Fruit fly (Drosophila melanogaster) whole organism, pupa: ENCODE measurements around the gene CG15760.

Experiments
- CG32121 ChIP-seq: fragments of 200-800 bp; sonication (Bioruptor generic); IDR thresholded peaks from 2 replicates; pipeline ENCODE4 v1.3.6; 2022; ENCODE audit warnings: missing biosample characterization, missing genetic modification characterization
- CG34367 ChIP-seq: fragments of 200-800 bp; sonication (Bioruptor generic); optimal IDR thresholded peaks from 2 replicates; lab custom pipeline; 2018; ENCODE audit warnings: missing biosample characterization, mild to moderate bottlenecking, missing genetic modification characterization
- CG8301 ChIP-seq: fragments of 200-800 bp; sonication (Bioruptor generic); optimal IDR thresholded peaks from 2 replicates; lab custom pipeline; 2018; ENCODE audit warnings: missing biosample characterization, mild to moderate bottlenecking, missing genetic modification characterization
- D1 ChIP-seq: fragments of 200-800 bp; sonication (Bioruptor generic); optimal IDR thresholded peaks from 2 replicates; lab custom pipeline; 2018; ENCODE audit warnings: missing biosample characterization, mild to moderate bottlenecking, missing genetic modification characterization, moderate library complexity
- EcR ChIP-seq: fragments of 200-800 bp; sonication (Bioruptor generic); optimal IDR thresholded peaks from 3 replicates; lab custom pipeline; 2019; ENCODE audit warnings: missing biosample characterization, missing genetic modification characterization, mild to moderate bottlenecking, moderate library complexity, missing genetic modification reagents
- Pif1A ChIP-seq: fragments of 200-800 bp; sonication (Bioruptor generic); optimal IDR thresholded peaks from 3 replicates; lab custom pipeline; 2016; ENCODE audit warnings: missing biosample characterization, missing genetic modification characterization
- Pif1B ChIP-seq: fragments of 200-800 bp; sonication (Bioruptor generic); optimal IDR thresholded peaks from 3 replicates; lab custom pipeline; 2016; ENCODE audit warnings: missing biosample characterization, missing genetic modification characterization

DNA sequence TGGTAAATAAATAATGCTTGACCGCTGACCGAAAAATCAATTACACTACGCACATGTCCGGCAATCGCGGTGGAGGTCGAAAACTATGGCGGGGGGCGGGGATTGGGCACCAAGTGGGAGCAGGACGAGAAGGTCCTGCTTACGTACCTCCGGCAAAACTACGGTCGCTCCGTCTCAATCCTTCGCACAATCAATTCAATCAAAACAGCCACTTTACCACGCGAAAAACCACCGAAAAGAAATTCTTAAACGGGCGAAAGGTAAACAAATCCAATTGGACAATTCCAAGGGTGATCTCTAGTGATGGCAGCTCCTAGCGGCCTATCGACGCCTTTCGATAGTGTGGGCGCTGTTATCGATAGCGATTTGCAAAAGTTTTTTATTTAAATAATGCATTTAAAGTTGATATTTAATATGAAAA is 48.5 kb downstream of the CG15760 start, which contains the start of gene Nadsyn:
- no peak for TF ChIP-seq Pif1B (GFP tag; lab: Kevin White, UChicago)
- TF ChIP-seq Pif1A (GFP tag; lab: Kevin White, UChicago): no peak
- no peak for TF ChIP-seq EcR (GFP tag; lab: Kevin White, UChicago)
- TF ChIP-seq CG34367: no peak
- no peak for TF ChIP-seq CG8301
- TF ChIP-seq CG32121: no peak
- TF ChIP-seq D1 (tag; lab: Kevin White, UChicago): no peak
